Fruit fly (Drosophila melanogaster) whole organism, embryonic: ENCODE results near the gene Sf3b3.

ENCODE experiments used
- Atf3 ChIP-seq: fragments of 200-800 bp; sonication (Bioruptor generic); optimal IDR thresholded peaks from 3 replicates; lab custom pipeline; 2016; ENCODE audit warnings: missing biosample characterization, missing genetic modification characterization
- Awh ChIP-seq: fragments of 200-800 bp; sonication (Bioruptor generic); IDR thresholded peaks from 2 replicates; pipeline ENCODE4, ENCODE4 v1.3.6; 2022; ENCODE audit warnings: missing biosample characterization, missing genetic modification characterization
- CG10147 ChIP-seq: fragments of 200-800 bp; sonication (Bioruptor generic); optimal IDR thresholded peaks from 2 replicates; lab custom pipeline; 2019; ENCODE audit warnings: missing biosample characterization, mild to moderate bottlenecking, missing genetic modification characterization, moderate library complexity
- CG10431 ChIP-seq: fragments of 200-800 bp; sonication (Bioruptor generic); optimal IDR thresholded peaks from 3 replicates; lab custom pipeline; 2018; ENCODE audit warnings: missing biosample characterization, mild to moderate bottlenecking, missing genetic modification characterization
- CG10959 ChIP-seq: fragments of 200-800 bp; sonication (Bioruptor generic); IDR thresholded peaks from 2 replicates; pipeline ENCODE4 v1.3.6; 2022; ENCODE audit warnings: missing biosample characterization, missing genetic modification characterization
- CG12769 ChIP-seq: fragments of 200-800 bp; sonication (Bioruptor generic); optimal IDR thresholded peaks from 2 replicates; lab custom pipeline; 2019; ENCODE audit warnings: missing biosample characterization, mild to moderate bottlenecking, missing genetic modification characterization, moderate library complexity
- CG15269 ChIP-seq: fragments of 200-800 bp; sonication (Bioruptor generic); optimal IDR thresholded peaks from 2 replicates; lab custom pipeline; 2018; ENCODE audit warnings: missing biosample characterization, mild to moderate bottlenecking, missing genetic modification characterization, moderate library complexity
- CG15514 ChIP-seq: fragments of 200-800 bp; sonication (Bioruptor generic); optimal IDR thresholded peaks from 3 replicates; lab custom pipeline; 2017; ENCODE audit warnings: missing biosample characterization, missing genetic modification characterization, mild to moderate bottlenecking, moderate library complexity, missing genetic modification reagents
- CG17612 ChIP-seq: fragments of 200-800 bp; sonication (Bioruptor generic); IDR thresholded peaks from 2 replicates; pipeline ENCODE4 v1.3.6; 2022; ENCODE audit warnings: missing biosample characterization, missing genetic modification characterization
- CG17912 ChIP-seq: fragments of 200-800 bp; sonication (Bioruptor generic); optimal IDR thresholded peaks from 2 replicates; lab custom pipeline; 2018; ENCODE audit warnings: missing biosample characterization, mild to moderate bottlenecking, missing genetic modification characterization
- CG18262 ChIP-seq: fragments of 200-800 bp; optimal IDR thresholded peaks from 3 replicates; lab custom pipeline; 2019; ENCODE audit warnings: missing biosample characterization, mild to moderate bottlenecking, missing genetic modification characterization, moderate library complexity
- CG5245 ChIP-seq: fragments of 200-800 bp; sonication (Bioruptor generic); optimal IDR thresholded peaks from 3 replicates; lab custom pipeline; 2016; ENCODE audit warnings: missing biosample characterization, missing genetic modification characterization
- CG6689 ChIP-seq: fragments of 200-800 bp; sonication (Bioruptor generic); IDR thresholded peaks from 2 replicates; pipeline ENCODE4 v1.3.6; 2022; ENCODE audit warnings: missing biosample characterization, missing genetic modification characterization
- CG7839 ChIP-seq: fragments of 200-800 bp; sonication (Bioruptor generic); optimal IDR thresholded peaks from 3 replicates; lab custom pipeline; 2018; ENCODE audit warnings: missing biosample characterization, mild to moderate bottlenecking, missing genetic modification characterization, moderate library complexity
- CG8281 ChIP-seq: fragments of 200-800 bp; sonication (Bioruptor generic); optimal IDR thresholded peaks from 2 replicates; lab custom pipeline; 2018; ENCODE audit warnings: missing biosample characterization, mild to moderate bottlenecking, missing genetic modification characterization, moderate library complexity
- CG8290 ChIP-seq, 3 experiments: fragments of 200-800 bp; sonication (Bioruptor generic); optimal IDR thresholded peaks; 2 replicates each; lab custom pipeline; 2016 to 2019; ENCODE audit warnings: missing biosample characterization in 3 of 3, missing genetic modification characterization in 3 of 3, mild to moderate bottlenecking in 2 of 3, moderate library complexity in 1 of 3
- CG8388 ChIP-seq: fragments of 200-800 bp; sonication (Bioruptor generic); optimal IDR thresholded peaks from 2 replicates; lab custom pipeline; 2019; ENCODE audit warnings: missing biosample characterization, mild to moderate bottlenecking, missing genetic modification characterization, moderate library complexity
- CG9609 ChIP-seq: fragments of 200-800 bp; sonication (Bioruptor generic); optimal IDR thresholded peaks from 3 replicates; lab custom pipeline; 2016; ENCODE audit warnings: missing biosample characterization, missing genetic modification characterization
- Camta ChIP-seq: fragments of 200-800 bp; sonication (Bioruptor generic); optimal IDR thresholded peaks from 2 replicates; lab custom pipeline; 2016; ENCODE audit warnings: missing biosample characterization, missing genetic modification characterization
- ERR ChIP-seq: fragments of 200-800 bp; sonication (Bioruptor generic); optimal IDR thresholded peaks from 2 replicates; lab custom pipeline; 2016; ENCODE audit warnings: missing biosample characterization, missing genetic modification characterization
- MBD-R2 ChIP-seq: fragments of 200-800 bp; sonication (Bioruptor generic); IDR thresholded peaks from 2 replicates; pipeline ENCODE4 v1.3.6; 2022; ENCODE audit warnings: missing biosample characterization, missing genetic modification characterization
- NC2β ChIP-seq: fragments of 200-800 bp; sonication (Bioruptor generic); optimal IDR thresholded peaks from 2 replicates; lab custom pipeline; 2016; ENCODE audit warnings: missing biosample characterization, missing genetic modification characterization
- Sox102F ChIP-seq: fragments of 200-800 bp; sonication (Bioruptor generic); optimal IDR thresholded peaks from 2 replicates; lab custom pipeline; 2018; ENCODE audit warnings: missing biosample characterization, mild to moderate bottlenecking, missing genetic modification characterization, moderate library complexity
- Sry-β ChIP-seq: fragments of 200-800 bp; sonication (Bioruptor generic); optimal IDR thresholded peaks from 2 replicates; lab custom pipeline; 2018; ENCODE audit warnings: missing biosample characterization, mild to moderate bottlenecking, missing genetic modification characterization, moderate library complexity
- amos ChIP-seq: fragments of 200-800 bp; sonication (Bioruptor generic); IDR thresholded peaks from 2 replicates; pipeline ENCODE4 v1.3.6; 2022; ENCODE audit warnings: missing biosample characterization, missing genetic modification characterization; ENCODE audit not compliant: partially characterized antibody
- ato ChIP-seq: fragments of 200-800 bp; sonication (Bioruptor generic); IDR thresholded peaks from 2 replicates; pipeline ENCODE4 v1.3.6; 2022; ENCODE audit warnings: missing biosample characterization, missing genetic modification characterization; ENCODE audit not compliant: partially characterized antibody
- chinmo ChIP-seq: fragments of 200-800 bp; sonication (Bioruptor generic); IDR thresholded peaks from 4 replicates; pipeline ENCODE4 v1.3.6; 2022; ENCODE audit warnings: missing biosample characterization, missing genetic modification characterization; ENCODE audit not compliant: partially characterized antibody
- chm ChIP-seq: fragments of 200-800 bp; sonication (Bioruptor generic); IDR thresholded peaks from 2 replicates; pipeline ENCODE4 v1.3.6; 2022; ENCODE audit warnings: missing biosample characterization, missing genetic modification characterization
- da ChIP-seq: fragments of 200-800 bp; sonication (Bioruptor generic); optimal IDR thresholded peaks from 2 replicates; lab custom pipeline; 2016; ENCODE audit warnings: missing biosample characterization, missing genetic modification characterization
- dmrt99B ChIP-seq: fragments of 200-800 bp; sonication (Bioruptor generic); optimal IDR thresholded peaks from 2 replicates; lab custom pipeline; 2018; ENCODE audit warnings: missing biosample characterization, mild to moderate bottlenecking, missing genetic modification characterization, moderate library complexity
- dysf ChIP-seq: fragments of 200-800 bp; sonication (Bioruptor generic); IDR thresholded peaks from 3 replicates; pipeline ENCODE4 v1.3.6; 2022; ENCODE audit warnings: missing biosample characterization, missing genetic modification characterization
- ewg ChIP-seq: fragments of 200-800 bp; sonication (Bioruptor generic); optimal IDR thresholded peaks from 3 replicates; lab custom pipeline; 2017; ENCODE audit warnings: mild to moderate bottlenecking, missing biosample characterization, missing genetic modification reagents, missing genetic modification characterization
- ham ChIP-seq: fragments of 200-800 bp; sonication (Bioruptor generic); IDR thresholded peaks from 2 replicates; pipeline ENCODE4 v1.3.6; 2022; ENCODE audit warnings: missing biosample characterization, missing genetic modification characterization
- hb ChIP-seq: fragments of 200-800 bp; sonication (Bioruptor generic); IDR thresholded peaks from 3 replicates; pipeline ENCODE4 v1.3.6; 2022; ENCODE audit warnings: missing biosample characterization, missing genetic modification characterization; ENCODE audit not compliant: partially characterized antibody
- her ChIP-seq: fragments of 200-800 bp; sonication (Bioruptor generic); optimal IDR thresholded peaks from 2 replicates; lab custom pipeline; 2016; ENCODE audit warnings: missing biosample characterization, missing genetic modification characterization
- mld ChIP-seq: fragments of 200-800 bp; sonication (Bioruptor generic); IDR thresholded peaks from 3 replicates; pipeline ENCODE4 v1.3.6; 2022; ENCODE audit warnings: missing biosample characterization, missing genetic modification characterization; ENCODE audit not compliant: partially characterized antibody
- nerfin-2 ChIP-seq: fragments of 200-800 bp; sonication (Bioruptor generic); IDR thresholded peaks from 2 replicates; pipeline ENCODE4 v1.3.6; 2022; ENCODE audit warnings: missing biosample characterization, missing genetic modification characterization; ENCODE audit not compliant: partially characterized antibody
- pan ChIP-seq, 4 experiments: fragments of >200 bp in 3 of 4; fragments of 200-800 bp in 1 of 4; sonication (Bioruptor generic) in 1 of 4; optimal IDR thresholded peaks in 3 of 4; IDR thresholded peaks in 1 of 4; 2 replicates each; pipeline versions ENCODE4 v1.3.6 to Lab custom; 2017 to 2022; ENCODE audit warnings: missing biosample characterization in 2 of 4, missing genetic modification characterization in 2 of 4, mixed read lengths in 1 of 4
- phol ChIP-seq: fragments of 200-800 bp; sonication (Bioruptor generic); optimal IDR thresholded peaks from 3 replicates; lab custom pipeline; 2018; ENCODE audit warnings: missing biosample characterization, mild to moderate bottlenecking, missing genetic modification characterization, moderate library complexity
- sima ChIP-seq: fragments of 200-800 bp; sonication (Bioruptor generic); optimal IDR thresholded peaks from 2 replicates; lab custom pipeline; 2016; ENCODE audit warnings: missing biosample characterization, missing genetic modification characterization
- stc ChIP-seq: fragments of 200-800 bp; sonication (Bioruptor generic); IDR thresholded peaks from 2 replicates; pipeline ENCODE4 v1.3.6; 2022; ENCODE audit warnings: missing biosample characterization, missing genetic modification characterization
- tio ChIP-seq: fragments of 200-800 bp; sonication (Bioruptor generic); optimal IDR thresholded peaks from 2 replicates; lab custom pipeline; 2017; ENCODE audit warnings: missing biosample characterization, missing genetic modification characterization, inconsistent platforms
- tll ChIP-seq, 2 experiments: fragments of 200-800 bp in 1 of 2; fragments of >200 bp in 1 of 2; sonication (Bioruptor generic) in 1 of 2; optimal IDR thresholded peaks; 2 replicates each; lab custom pipeline; 2017 to 2019; ENCODE audit warnings: missing biosample characterization in 2 of 2, missing genetic modification characterization in 2 of 2, mild to moderate bottlenecking in 1 of 2, moderate library complexity in 1 of 2
- toy ChIP-seq: fragments of 200-800 bp; sonication (Bioruptor generic); IDR thresholded peaks from 2 replicates; pipeline ENCODE4 v1.3.6; 2022; ENCODE audit warnings: missing biosample characterization, missing genetic modification characterization
- twi ChIP-seq: fragments of 200-800 bp; optimal IDR thresholded peaks from 2 replicates; lab custom pipeline; 2019; ENCODE audit warnings: missing biosample characterization, mild to moderate bottlenecking, missing genetic modification characterization, moderate library complexity
- wek ChIP-seq: fragments of 200-800 bp; sonication (Bioruptor generic); optimal IDR thresholded peaks from 3 replicates; lab custom pipeline; 2018; ENCODE audit warnings: missing biosample characterization, mild to moderate bottlenecking, missing genetic modification characterization, moderate library complexity
- yki ChIP-seq: fragments of >200 bp; optimal IDR thresholded peaks from 3 replicates; lab custom pipeline; 2018

Sf3b3 gene

DNA sequence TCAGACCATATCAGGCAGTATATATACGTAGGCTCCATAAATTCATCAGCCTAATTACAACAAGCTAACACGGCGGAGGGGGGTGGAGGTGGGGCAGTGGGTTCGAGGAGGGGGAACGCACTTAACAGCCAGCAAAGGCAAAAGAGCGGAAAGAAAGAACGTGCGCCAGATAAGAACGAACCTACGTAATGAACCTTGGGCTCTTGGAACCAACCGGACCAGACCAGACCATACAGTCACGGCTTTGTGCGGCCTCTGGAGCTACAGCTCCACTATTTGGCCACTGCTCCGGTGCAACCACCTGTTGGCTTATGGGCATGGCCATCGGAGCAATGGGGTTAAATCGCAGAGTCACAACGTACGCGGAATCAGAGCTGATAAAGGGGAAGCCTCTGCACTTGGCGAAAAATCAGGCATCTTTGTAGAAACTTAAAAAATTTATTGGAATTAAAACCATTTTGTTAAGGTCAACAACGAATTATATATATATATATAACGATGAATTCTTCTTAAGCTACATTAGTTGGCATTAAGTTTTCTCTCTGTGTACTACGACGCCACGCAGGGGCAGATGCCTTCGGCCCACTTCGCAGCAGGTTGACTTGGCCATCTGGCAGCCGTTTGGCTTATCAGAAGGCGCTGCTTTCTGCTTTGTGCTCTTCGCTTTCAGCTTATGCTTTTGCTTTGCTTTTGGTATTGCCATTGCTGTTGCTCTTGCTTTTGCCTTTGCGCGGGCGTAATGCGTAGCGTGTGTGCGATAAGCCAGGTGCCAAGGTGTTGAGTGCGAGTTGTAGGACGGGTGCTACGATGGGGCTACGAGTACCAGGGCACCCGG, 52.1 kb downstream of the Sf3b3 start (continued):
- TF ChIP-seq CG10147 (peak; percentile 71), CG15514 (GFP tag; lab: Kevin White, UChicago) (peak; percentile 76), phol (tag; lab: Kevin White, UChicago) (peak; percentile 83), sima (GFP tag; lab: Kevin White, UChicago) (no peak), CG17612 (GFP tag; lab: Robert Waterston, UW) (peak; percentile 82), tio (GFP tag; lab: Kevin White, UChicago) (peak; percentile 88), CG8290 (GFP tag; optimal IDR thresholded peaks at IDR 0.05; lab: Kevin White, UChicago) (peak; percentile 60), CG8290 (tag; optimal IDR thresholded peaks at IDR 0.05; lab: Kevin White, UChicago) (peak in 1 of 2 experiments; percentile 63), hb (GFP tag; lab: Robert Waterston, UW) (no peak), Sox102F (GFP tag; lab: Kevin White, UChicago) (peak; percentile 95), Sry-β (GFP tag; lab: Kevin White, UChicago) (no peak), CG18262 (peak; percentile 84), her (GFP tag; lab: Kevin White, UChicago) (no peak), stc (GFP tag; lab: Robert Waterston, UW) (peak; percentile 95), CG7839 (tag; lab: Kevin White, UChicago) (peak; percentile 94), ERR (GFP tag; lab: Kevin White, UChicago) (peak; percentile 57), CG10431 (peak; percentile 66), chinmo (0 out of 4 replicates have a peak, but pooled peaks have one; percentile 69), NC2β (GFP tag; lab: Kevin White, UChicago) (peak; percentile 49), da (GFP tag; lab: Kevin White, UChicago) (no peak), MBD-R2 (GFP tag; lab: Robert Waterston, UW) (peak; percentile 89), CG8281 (tag; lab: Kevin White, UChicago) (peak; percentile 15), CG15269 (tag; lab: Kevin White, UChicago) (peak; percentile 96), ato (GFP tag; lab: Robert Waterston, UW) (no peak), yki (lab: Kevin White, UChicago) (no peak), tll (GFP tag; optimal IDR thresholded peaks at IDR 0.05; lab: Kevin White, UChicago) (no peak), toy (GFP tag; lab: Robert Waterston, UW) (peak; percentile 89), ham (peak; percentile 90), amos (GFP tag; lab: Robert Waterston, UW) (no peak; the same call in 1 of the 2 replicates), chm (peak; percentile 96), CG5245 (GFP tag; lab: Kevin White, UChicago) (peak; percentile 74), wek (GFP tag; lab: Kevin White, UChicago) (peak; percentile 47), dysf (GFP tag; lab: Robert Waterston, UW) (peak; percentile 97), Awh (peak; percentile 97), mld (no peak), ewg (GFP tag; lab: Kevin White, UChicago) (peak; percentile 81), pan (optimal IDR thresholded peaks at IDR 0.05; lab: Kevin White, UChicago) (no peak), pan (GFP tag; optimal IDR thresholded peaks at IDR 0.05 in 1 of 2, IDR thresholded peaks at IDR 0.05 in 1 of 2) (peak in 1 of 2 experiments; percentile 98), dmrt99B (peak; percentile 93), CG10959 (GFP tag; lab: Robert Waterston, UW) (peak; percentile 84), nerfin-2 (GFP tag; lab: Robert Waterston, UW) (no peak), CG8388 (peak; percentile 91), CG6689 (GFP tag; lab: Robert Waterston, UW) (peak; percentile 96), CG17912 (GFP tag; lab: Kevin White, UChicago) (peak; percentile 70), Camta (GFP tag; lab: Kevin White, UChicago) (peak; percentile 75), twi (tag; lab: Kevin White, UChicago) (peak; percentile 85), CG9609 (GFP tag; lab: Kevin White, UChicago) (peak; percentile 66), CG12769 (tag; lab: Kevin White, UChicago) (peak; percentile 26), Atf3 (GFP tag; lab: Kevin White, UChicago) (peak; percentile 49)
